Worm (Caenorhabditis elegans): Measurements from ENCODE around the gene F35E8.6.

DNA sequence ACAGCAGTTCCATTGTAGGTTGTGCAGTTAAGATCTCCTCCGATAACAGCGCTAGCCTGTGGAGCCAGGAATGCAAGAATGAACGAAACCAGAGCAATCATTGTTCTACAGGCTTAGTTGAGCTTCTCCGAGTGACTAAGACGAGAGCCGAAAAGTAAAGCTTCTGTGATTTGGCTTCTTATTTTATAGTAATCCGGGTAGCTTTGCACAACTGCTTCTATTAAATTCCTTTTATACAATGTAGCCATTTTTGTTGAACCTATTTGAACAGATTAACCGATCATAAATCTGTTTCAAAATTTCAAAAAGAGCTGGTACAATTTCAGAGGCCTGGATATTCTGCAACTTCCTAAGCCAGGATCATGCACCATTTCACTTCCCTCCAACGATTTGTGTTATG, 5.5 kb downstream of the F35E8.6 start, which contains the start of gene F35E8.9:
- TF ChIP-seq dao-5 (tag; optimal IDR thresholded peaks at IDR 0.05) (no peak), W03F9.2 (tag; optimal IDR thresholded peaks at IDR 0.05) (no peak)

Measured in whole organism, L4/young adult.